Worm (Caenorhabditis elegans): ENCODE data around the gene nspe-8.

ce11 chrII:12573541-12573940 is 48.2 kb downstream of the nspe-8 start, which contains the start of gene Y38E10A.2:
- TF ChIP-seq akir-1 (GFP tag; optimal IDR thresholded peaks at IDR 0.05) (no peak), xnd-1 (tag; optimal IDR thresholded peaks at IDR 0.05) (no peak), let-607 (tag; optimal IDR thresholded peaks at IDR 0.05) (no peak), ama-1 (optimal IDR thresholded peaks at IDR 0.05) (no peak), ama-1 (GFP tag; optimal IDR thresholded peaks at IDR 0.05) (no peak), Y79H2A.3 (GFP tag; conservative IDR thresholded peaks at IDR 0.05) (no peak), cebp-1 (GFP tag; IDR thresholded peaks at IDR 0.05) (no peak), cebp-1 (tag; optimal IDR thresholded peaks at IDR 0.05) (no peak), sea-2 (GFP tag; IDR thresholded peaks at IDR 0.05) (no peak), unc-62 (GFP tag; optimal IDR thresholded peaks at IDR 0.05) (no peak), D2030.7 (GFP tag; IDR thresholded peaks at IDR 0.05) (no peak), mes-4 (tag; optimal IDR thresholded peaks at IDR 0.05) (no peak), egrh-3 (GFP tag; IDR thresholded peaks at IDR 0.05) (no peak), mxl-1 (tag; optimal IDR thresholded peaks at IDR 0.05) (no peak), fkh-3 (tag; optimal IDR thresholded peaks at IDR 0.05) (no peak)

Measured in whole organism, young adult.